Worm (Caenorhabditis elegans) whole organism, L3 larva: ENCODE data around the gene F42A10.5.
A peak's percentile ranks its signal among the peaks of the same experiment; 100 is the strongest.

Experiments used
- R02D3.7 ChIP-seq: fragments of 150-350 bp; optimal IDR thresholded peaks from 2 replicates; lab custom pipeline; 2014; ENCODE audit warnings: missing biosample characterization, missing genetic modification characterization
- aly-2 ChIP-seq: fragments of 150-350 bp; optimal IDR thresholded peaks from 2 replicates; lab custom pipeline; 2014; ENCODE audit warnings: missing biosample characterization, missing genetic modification characterization
- ama-1 ChIP-seq: fragments of 150-350 bp; optimal IDR thresholded peaks from 2 replicates; lab custom pipeline; 2018
- ceh-16 ChIP-seq: sonication (generic microtip); optimal IDR thresholded peaks from 2 replicates; lab custom pipeline; 2017; ENCODE audit warnings: missing biosample characterization, missing genetic modification characterization
- ceh-28 ChIP-seq: fragments of 150-350 bp; optimal IDR thresholded peaks from 2 replicates; lab custom pipeline; 2014; ENCODE audit warnings: missing biosample characterization, missing genetic modification reagents, missing genetic modification characterization
- ceh-82 ChIP-seq: fragments of 150-350 bp; optimal IDR thresholded peaks from 2 replicates; lab custom pipeline; 2014; ENCODE audit warnings: missing biosample characterization, missing genetic modification characterization
- ceh-9 ChIP-seq: sonication (generic microtip); optimal IDR thresholded peaks from 2 replicates; lab custom pipeline; 2018; ENCODE audit warnings: missing biosample characterization, missing genetic modification characterization
- egl-27 ChIP-seq: sonication (generic microtip); optimal IDR thresholded peaks from 4 replicates; lab custom pipeline; 2017; ENCODE audit warnings: missing biosample characterization, missing genetic modification reagents, missing genetic modification characterization
- egl-5 ChIP-seq: fragments of 150-350 bp; optimal IDR thresholded peaks from 2 replicates; lab custom pipeline; 2017; ENCODE audit warnings: missing biosample characterization, missing genetic modification reagents, missing genetic modification characterization, inconsistent platforms
- elt-1 ChIP-seq: fragments of 150-350 bp; optimal IDR thresholded peaks from 2 replicates; lab custom pipeline; 2014; ENCODE audit warnings: missing biosample characterization, missing genetic modification characterization
- elt-2 ChIP-seq: sonication (generic microtip); optimal IDR thresholded peaks from 2 replicates; lab custom pipeline; 2016; ENCODE audit warnings: missing genetic modification reagents, mild to moderate bottlenecking, missing genetic modification characterization, missing compliant biosample characterization
- elt-3 ChIP-seq, 3 experiments: fragments of 150-350 bp in 1 of 3; sonication (generic microtip) in 2 of 3; optimal IDR thresholded peaks; 2 replicates in 2 of 3; 4 replicates in 1 of 3; lab custom pipeline; 2014 to 2017; ENCODE audit warnings: missing biosample characterization in 3 of 3, missing genetic modification characterization in 3 of 3
- eor-1 ChIP-seq, 2 experiments: fragments of 150-350 bp; optimal IDR thresholded peaks; 2 replicates each; lab custom pipeline; 2014 to 2018; ENCODE audit warnings: missing biosample characterization in 2 of 2, missing genetic modification characterization in 2 of 2
- fkh-10 ChIP-seq: sonication (generic microtip); optimal IDR thresholded peaks from 2 replicates; lab custom pipeline; 2017; ENCODE audit warnings: missing biosample characterization, missing genetic modification reagents, missing genetic modification characterization
- fkh-2 ChIP-seq: fragments of 150-350 bp; optimal IDR thresholded peaks from 2 replicates; lab custom pipeline; 2014; ENCODE audit warnings: missing biosample characterization, missing genetic modification reagents, missing genetic modification characterization
- fos-1 ChIP-seq: fragments of 150-350 bp; optimal IDR thresholded peaks from 2 replicates; lab custom pipeline; 2014; ENCODE audit warnings: missing biosample characterization, missing genetic modification characterization
- hmg-11 ChIP-seq: sonication (generic microtip); optimal IDR thresholded peaks from 2 replicates; lab custom pipeline; 2016; ENCODE audit warnings: missing genetic modification characterization, missing compliant biosample characterization
- jun-1 ChIP-seq: fragments of 150-350 bp; optimal IDR thresholded peaks from 2 replicates; lab custom pipeline; 2014; ENCODE audit warnings: missing biosample characterization, missing genetic modification reagents, missing genetic modification characterization
- lin-15B ChIP-seq: fragments of 150-350 bp; optimal IDR thresholded peaks from 2 replicates; lab custom pipeline; 2014; ENCODE audit warnings: missing biosample characterization, missing genetic modification characterization
- lin-39 ChIP-seq: fragments of 150-350 bp; optimal IDR thresholded peaks from 2 replicates; lab custom pipeline; 2018; ENCODE audit warnings: missing biosample characterization, missing genetic modification reagents, missing genetic modification characterization
- lsy-12 ChIP-seq: sonication (generic microtip); optimal IDR thresholded peaks from 2 replicates; lab custom pipeline; 2016; ENCODE audit warnings: mild to moderate bottlenecking, missing genetic modification characterization, missing compliant biosample characterization
- mdl-1 ChIP-seq: fragments of 150-350 bp; optimal IDR thresholded peaks from 2 replicates; lab custom pipeline; 2014; ENCODE audit warnings: missing biosample characterization, missing genetic modification characterization
- nfya-1 ChIP-seq: sonication (generic microtip); optimal IDR thresholded peaks from 2 replicates; lab custom pipeline; 2017; ENCODE audit warnings: missing genetic modification characterization, mild to moderate bottlenecking, missing compliant biosample characterization, antibody characterized with exemption, moderate library complexity; ENCODE audit not compliant: insufficient read depth
- nhr-11 ChIP-seq: fragments of 150-350 bp; optimal IDR thresholded peaks from 2 replicates; lab custom pipeline; 2014; ENCODE audit warnings: missing biosample characterization, missing genetic modification characterization
- nhr-12 ChIP-seq: fragments of 150-350 bp; optimal IDR thresholded peaks from 2 replicates; lab custom pipeline; 2014; ENCODE audit warnings: missing biosample characterization, missing genetic modification characterization
- nhr-23 ChIP-seq: fragments of 150-350 bp; optimal IDR thresholded peaks from 2 replicates; lab custom pipeline; 2014; ENCODE audit warnings: missing biosample characterization, missing genetic modification reagents, missing genetic modification characterization
- nhr-237 ChIP-seq: fragments of 150-350 bp; optimal IDR thresholded peaks from 2 replicates; lab custom pipeline; 2014; ENCODE audit warnings: missing biosample characterization, missing genetic modification characterization
- nhr-25 ChIP-seq: sonication (generic microtip); optimal IDR thresholded peaks from 2 replicates; lab custom pipeline; 2017; ENCODE audit warnings: missing biosample characterization, missing genetic modification characterization
- nhr-28 ChIP-seq: fragments of 150-350 bp; optimal IDR thresholded peaks from 2 replicates; lab custom pipeline; 2014; ENCODE audit warnings: missing biosample characterization, missing genetic modification characterization
- nhr-43 ChIP-seq: sonication (generic microtip); optimal IDR thresholded peaks from 2 replicates; lab custom pipeline; 2016; ENCODE audit warnings: mild to moderate bottlenecking, missing genetic modification characterization, missing compliant biosample characterization; ENCODE audit not compliant: poor library complexity, severe bottlenecking
- nhr-76 ChIP-seq: fragments of 150-350 bp; sonication (generic microtip); optimal IDR thresholded peaks from 5 replicates; lab custom pipeline; 2014; ENCODE audit warnings: missing biosample characterization, missing genetic modification characterization
- pha-4 ChIP-seq: fragments of 150-350 bp; optimal IDR thresholded peaks from 2 replicates; lab custom pipeline; 2014; ENCODE audit warnings: missing biosample characterization, missing genetic modification reagents, missing genetic modification characterization
- pqm-1 ChIP-seq: fragments of 150-350 bp; optimal IDR thresholded peaks from 2 replicates; lab custom pipeline; 2017; ENCODE audit warnings: missing biosample characterization, missing genetic modification characterization, inconsistent platforms
- skn-1 ChIP-seq: fragments of 150-350 bp; optimal IDR thresholded peaks from 2 replicates; lab custom pipeline; 2014; ENCODE audit warnings: missing biosample characterization, missing genetic modification characterization
- snpc-4 ChIP-seq: fragments of 150-350 bp; optimal IDR thresholded peaks from 2 replicates; lab custom pipeline; 2014; ENCODE audit warnings: missing biosample characterization, missing genetic modification characterization
- unc-39 ChIP-seq: sonication (generic microtip); optimal IDR thresholded peaks from 4 replicates; lab custom pipeline; 2017; ENCODE audit warnings: missing biosample characterization, missing genetic modification characterization
- unc-62 ChIP-seq: fragments of 150-350 bp; sonication (generic microtip); optimal IDR thresholded peaks from 4 replicates; lab custom pipeline; 2014; ENCODE audit warnings: missing biosample characterization, missing genetic modification reagents, missing genetic modification characterization
- zag-1 ChIP-seq: fragments of 150-350 bp; optimal IDR thresholded peaks from 2 replicates; lab custom pipeline; 2014; ENCODE audit warnings: missing biosample characterization, missing genetic modification characterization
- ztf-11 ChIP-seq: fragments of 150-350 bp; optimal IDR thresholded peaks from 2 replicates; lab custom pipeline; 2014; ENCODE audit warnings: missing biosample characterization, missing genetic modification characterization
- ztf-4 ChIP-seq: fragments of 150-350 bp; optimal IDR thresholded peaks from 2 replicates; lab custom pipeline; 2014; ENCODE audit warnings: missing biosample characterization, missing genetic modification characterization

F42A10.5 gene

DNA sequence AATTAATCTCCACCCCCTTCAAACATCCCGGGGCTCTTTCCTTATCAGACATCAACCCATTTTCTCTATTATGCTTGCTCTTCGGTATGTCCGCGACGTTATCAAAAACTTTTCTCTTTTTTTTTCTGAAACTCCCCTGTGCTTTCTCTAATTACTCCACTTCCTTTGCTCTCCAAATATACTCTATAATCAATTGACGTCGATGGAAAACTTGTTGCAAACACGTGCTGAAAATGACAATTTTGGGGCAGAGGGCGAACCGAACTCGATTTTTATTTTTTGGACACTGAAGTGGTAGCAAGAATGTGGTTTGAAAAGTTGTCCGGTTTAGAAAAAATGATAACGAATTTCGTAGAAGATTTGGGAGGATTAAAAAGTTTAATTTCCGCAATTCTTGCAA is 5.8 kb upstream of the F42A10.5 start:
- TF ChIP-seq aly-2 (tag; lab: Kevin White, UChicago) (no peak), lin-39 (tag; lab: Kevin White, UChicago) (no peak), eor-1 (tag; optimal IDR thresholded peaks at IDR 0.05; lab: Kevin White, UChicago) (no peak), lin-15B (no peak), nhr-25 (tag; lab: Kevin White, UChicago) (no peak), egl-5 (tag; lab: Kevin White, UChicago) (no peak), zag-1 (tag; lab: Kevin White, UChicago) (no peak), elt-3 (tag; optimal IDR thresholded peaks at IDR 0.05; lab: Kevin White, UChicago) (no peak), mdl-1 (tag; lab: Kevin White, UChicago) (peak; percentile 9), fkh-10 (GFP tag; lab: Kevin White, UChicago) (no peak), skn-1 (tag; lab: Kevin White, UChicago) (no peak), egl-27 (tag; lab: Kevin White, UChicago) (no peak), pqm-1 (peak; percentile 95), elt-2 (peak; percentile 96), nhr-76 (tag; lab: Kevin White, UChicago) (no peak), fkh-2 (tag; lab: Kevin White, UChicago) (no peak), snpc-4 (no peak), ztf-11 (no peak), lsy-12 (tag; lab: Kevin White, UChicago) (no peak), ceh-82 (tag; lab: Kevin White, UChicago) (no peak), jun-1 (tag; lab: Kevin White, UChicago) (peak; percentile 69), hmg-11 (tag; lab: Kevin White, UChicago) (no peak), pha-4 (tag; lab: Kevin White, UChicago) (peak; percentile 62), ama-1 (lab: Kevin White, UChicago) (no peak), nhr-43 (no peak), ceh-28 (tag; lab: Kevin White, UChicago) (no peak), nhr-11 (tag; lab: Kevin White, UChicago) (no peak), ztf-4 (no peak), nhr-237 (tag; lab: Kevin White, UChicago) (no peak)

ce11 chrIII:6178586-6178985 is 5.3 kb upstream of the F42A10.5 start, which contains the start of gene F42A10.7:
Gene F42A10.7, minus strand, starts transcription at chrIII:6178686.
- no peak for TF ChIP-seq R02D3.7 (tag; lab: Kevin White, UChicago)
- no peak for TF ChIP-seq snpc-4
- TF ChIP-seq ceh-9 (tag; lab: Kevin White, UChicago) = no peak
- no peak for TF ChIP-seq eor-1 (tag; optimal IDR thresholded peaks at IDR 0.05; lab: Kevin White, UChicago)
- TF ChIP-seq ceh-16 (tag; lab: Kevin White, UChicago) = no peak
- no peak for TF ChIP-seq nhr-11 (tag; lab: Kevin White, UChicago)
- TF ChIP-seq ztf-11 = no peak
- TF ChIP-seq lin-15B = no peak
- TF ChIP-seq nhr-28 (tag; lab: Kevin White, UChicago) = no peak
- TF ChIP-seq elt-2 = no peak
- no peak for TF ChIP-seq elt-1 (tag; lab: Kevin White, UChicago)

- TF ChIP-seq elt-2 (peak; percentile 55), pha-4 (tag; lab: Kevin White, UChicago) (peak; percentile 56), fkh-2 (tag; lab: Kevin White, UChicago) (no peak)
These were observed 4.4 kb upstream of the F42A10.5 start for ce11 chrIII:6177631-6178030.

- TF ChIP-seq elt-2 (peak; percentile 27), nhr-237 (tag; lab: Kevin White, UChicago) (no peak)
These were observed 3.5 kb upstream of the F42A10.5 start, which contains the start of gene F42A10.6 for ce11 chrIII:6176761-6177160. Gene F42A10.6, minus strand, starts transcription at chrIII:6176861.

- no peak for TF ChIP-seq R02D3.7 (tag; lab: Kevin White, UChicago)
- no peak for TF ChIP-seq fos-1 (tag; lab: Kevin White, UChicago)
- no peak for TF ChIP-seq ceh-82 (tag; lab: Kevin White, UChicago)
- TF ChIP-seq egl-27 (tag; lab: Kevin White, UChicago) = no peak
- no peak for TF ChIP-seq nhr-43
- no peak for TF ChIP-seq unc-39
- no peak for TF ChIP-seq nhr-23 (tag; lab: Kevin White, UChicago)
- TF ChIP-seq ztf-11 = no peak
- no peak for TF ChIP-seq ceh-28 (tag; lab: Kevin White, UChicago)
- no peak for TF ChIP-seq unc-62 (GFP tag; lab: Kevin White, UChicago)
- TF ChIP-seq eor-1 (tag; optimal IDR thresholded peaks at IDR 0.05; lab: Kevin White, UChicago) = no peak
- no peak for TF ChIP-seq nhr-12 (tag; lab: Kevin White, UChicago)
- TF ChIP-seq lsy-12 (tag; lab: Kevin White, UChicago) = no peak
- TF ChIP-seq nhr-25 (tag; lab: Kevin White, UChicago) = no peak
- no peak for TF ChIP-seq nfya-1 (tag; lab: Kevin White, UChicago)
- TF ChIP-seq ceh-16 (tag; lab: Kevin White, UChicago) = no peak
- no peak for TF ChIP-seq snpc-4
These were observed 2.9 kb upstream of the F42A10.5 start for ce11 chrIII:6176172-6176571.
